Worm (Caenorhabditis elegans): ENCODE results near the gene phf-14.

DNA sequence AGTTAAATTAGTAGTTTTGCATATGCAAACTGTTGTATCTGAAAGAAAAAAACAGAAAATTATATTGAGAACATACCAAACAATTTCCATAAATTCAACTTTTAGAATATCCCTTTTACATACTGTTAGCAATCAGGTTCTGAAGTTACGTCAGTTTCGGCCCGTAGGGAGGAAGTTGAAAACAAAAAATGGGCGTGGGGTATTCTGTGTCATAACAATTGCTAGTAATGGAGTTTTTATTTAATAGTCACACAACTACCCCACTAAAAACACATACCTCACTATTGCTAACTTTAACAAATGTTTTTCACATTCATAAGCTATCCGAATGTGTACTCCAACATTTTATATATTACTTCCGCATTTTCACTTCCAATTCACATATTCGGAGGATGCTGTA lies 49.4 kb upstream of the phf-14 start, which contains the start of gene srh-300:
- TF ChIP-seq him-1 (tag; optimal IDR thresholded peaks at IDR 0.05) (no peak), W03F9.2 (tag; optimal IDR thresholded peaks at IDR 0.05) (no peak)

Data from whole organism, L4/young adult.